Worm (Caenorhabditis elegans): ENCODE measurements around the gene srh-159.

DNA sequence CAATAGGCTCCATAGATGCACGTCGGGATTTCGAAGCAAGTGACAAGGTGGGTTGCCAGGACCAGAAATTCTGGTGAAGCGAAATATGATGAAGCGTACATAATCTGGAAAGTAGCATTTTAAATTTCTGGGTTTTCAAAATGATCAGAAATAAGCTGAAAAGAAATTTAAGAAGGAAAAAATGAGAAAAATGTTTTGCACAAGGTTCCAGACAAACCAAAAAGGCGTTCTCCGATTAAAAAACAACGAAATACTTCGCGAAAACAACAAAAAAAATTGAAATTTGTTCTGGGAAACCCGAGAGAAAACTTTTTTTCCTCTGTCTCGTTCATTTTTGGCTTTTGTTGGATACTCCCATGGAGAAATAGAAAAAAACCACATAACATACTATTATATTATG, 41.2 kb downstream of the srh-159 start, which contains the start of gene srh-252:
- TF ChIP-seq klf-2 (GFP tag; conservative IDR thresholded peaks at IDR 0.05): no peak
- no peak for TF ChIP-seq med-1 (GFP tag; optimal IDR thresholded peaks at IDR 0.05; ENCODE audit: insufficient read depth)
- no peak for TF ChIP-seq T22C8.4 (GFP tag; IDR thresholded peaks at IDR 0.05)
- no peak for TF ChIP-seq ref-1 (GFP tag; conservative IDR thresholded peaks at IDR 0.05)

Measured in whole organism, midembryonic.